Fruit fly (Drosophila melanogaster): Measurements from ENCODE around the gene vn.

The vn gene

DNA sequence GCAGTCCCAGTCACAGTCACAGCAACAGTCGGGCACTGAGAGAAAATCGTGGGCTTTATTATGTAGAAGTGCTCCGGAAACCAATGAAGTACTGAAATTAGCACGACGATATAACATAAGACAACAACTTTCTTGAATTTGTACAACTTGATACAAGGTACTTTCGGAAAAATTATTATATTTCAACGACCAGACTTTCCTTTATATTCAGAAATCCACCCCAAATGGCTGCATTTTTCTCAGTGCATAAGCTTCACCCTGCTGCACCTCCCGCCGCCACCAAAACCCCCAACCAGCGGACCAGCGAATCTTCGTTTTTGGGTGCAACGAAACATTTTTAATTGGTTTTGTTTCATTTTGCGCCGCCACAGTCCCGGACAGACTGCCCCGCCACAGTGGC lies 17.5 kb upstream of the vn start:
- TF ChIP-seq toe (GFP tag; optimal IDR thresholded peaks at IDR 0.05) (no peak), CG11617 (GFP tag; optimal IDR thresholded peaks at IDR 0.05) (no peak)

DNA sequence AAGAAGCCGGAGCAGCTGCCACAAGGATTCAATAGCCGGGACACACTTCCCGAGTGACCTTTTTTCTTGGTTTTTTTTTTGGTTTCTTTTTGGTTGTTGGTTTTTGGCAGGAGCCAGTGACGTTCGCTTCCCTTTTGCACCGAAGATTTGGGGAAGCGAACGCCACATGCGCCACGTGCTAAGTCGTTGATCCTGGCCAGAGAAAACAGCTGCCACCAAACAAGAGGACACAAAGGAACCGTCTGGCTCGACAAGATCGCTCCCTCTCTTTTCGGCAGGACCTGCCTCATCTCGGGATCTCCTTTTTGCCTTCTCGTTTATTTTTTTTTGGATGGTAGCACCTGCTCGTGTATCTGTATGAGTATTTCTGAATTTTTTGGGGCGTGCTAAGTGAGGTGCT lies 13.6 kb upstream of the vn start:
- TF ChIP-seq bab1 (GFP tag; optimal IDR thresholded peaks at IDR 0.05) (no peak), pad (GFP tag; optimal IDR thresholded peaks at IDR 0.05) (no peak), CG12768 (GFP tag; optimal IDR thresholded peaks at IDR 0.05) (no peak), CG7045 (GFP tag; optimal IDR thresholded peaks at IDR 0.05) (no peak), cnc (optimal IDR thresholded peaks at IDR 0.05) (no peak), ovo (GFP tag; optimal IDR thresholded peaks at IDR 0.05) (no peak), Clk (GFP tag; optimal IDR thresholded peaks at IDR 0.05) (no peak), Mnt (GFP tag; optimal IDR thresholded peaks at IDR 0.05) (no peak), kay (GFP tag; ENCODE audit: borderline replicate concordance) (no peak), cic (GFP tag; optimal IDR thresholded peaks at IDR 0.05) (no peak), CG5204 (GFP tag; optimal IDR thresholded peaks at IDR 0.05) (no peak), CG11617 (GFP tag; optimal IDR thresholded peaks at IDR 0.05) (no peak), CG14711 (tag; optimal IDR thresholded peaks at IDR 0.05) (no peak), CG7101 (tag; optimal IDR thresholded peaks at IDR 0.05) (no peak), Hr96 (GFP tag; optimal IDR thresholded peaks at IDR 0.05) (no peak), Crg-1 (GFP tag; optimal IDR thresholded peaks at IDR 0.05) (no peak), toe (GFP tag; optimal IDR thresholded peaks at IDR 0.05) (no peak)

DNA sequence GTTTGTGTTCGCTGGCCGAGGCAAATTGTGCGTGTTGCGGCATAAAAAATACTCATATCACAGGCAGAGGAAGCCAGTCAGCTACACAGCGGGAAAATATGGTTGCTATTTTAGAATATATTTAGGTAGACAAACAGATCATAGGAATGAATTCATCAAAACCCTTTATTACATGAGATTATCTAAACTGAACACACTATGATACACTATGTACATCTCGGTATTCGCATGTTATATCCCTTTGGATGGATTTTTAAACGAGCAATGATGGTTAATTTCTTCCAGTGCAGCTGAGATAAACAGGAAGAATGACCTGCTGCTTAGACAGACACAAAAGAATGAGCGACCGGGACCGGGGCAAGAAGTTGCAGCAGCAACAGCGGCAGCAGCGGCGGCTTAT lies 11.5 kb upstream of the vn start:
- TF ChIP-seq Hr96 (GFP tag; optimal IDR thresholded peaks at IDR 0.05) = no peak
- TF ChIP-seq kay (GFP tag; ENCODE audit: borderline replicate concordance) = no peak
- TF ChIP-seq CG5204 (GFP tag; optimal IDR thresholded peaks at IDR 0.05) = no peak
- no peak for TF ChIP-seq CG7101 (tag; optimal IDR thresholded peaks at IDR 0.05)
- no peak for TF ChIP-seq CG7045 (GFP tag; optimal IDR thresholded peaks at IDR 0.05)
- TF ChIP-seq CG14711 (tag; optimal IDR thresholded peaks at IDR 0.05) = no peak
- TF ChIP-seq CG11617 (GFP tag; optimal IDR thresholded peaks at IDR 0.05) = no peak
- TF ChIP-seq CG12768 (GFP tag; optimal IDR thresholded peaks at IDR 0.05) = no peak
- no peak for TF ChIP-seq cnc (optimal IDR thresholded peaks at IDR 0.05)
- no peak for TF ChIP-seq Mnt (GFP tag; optimal IDR thresholded peaks at IDR 0.05)

DNA sequence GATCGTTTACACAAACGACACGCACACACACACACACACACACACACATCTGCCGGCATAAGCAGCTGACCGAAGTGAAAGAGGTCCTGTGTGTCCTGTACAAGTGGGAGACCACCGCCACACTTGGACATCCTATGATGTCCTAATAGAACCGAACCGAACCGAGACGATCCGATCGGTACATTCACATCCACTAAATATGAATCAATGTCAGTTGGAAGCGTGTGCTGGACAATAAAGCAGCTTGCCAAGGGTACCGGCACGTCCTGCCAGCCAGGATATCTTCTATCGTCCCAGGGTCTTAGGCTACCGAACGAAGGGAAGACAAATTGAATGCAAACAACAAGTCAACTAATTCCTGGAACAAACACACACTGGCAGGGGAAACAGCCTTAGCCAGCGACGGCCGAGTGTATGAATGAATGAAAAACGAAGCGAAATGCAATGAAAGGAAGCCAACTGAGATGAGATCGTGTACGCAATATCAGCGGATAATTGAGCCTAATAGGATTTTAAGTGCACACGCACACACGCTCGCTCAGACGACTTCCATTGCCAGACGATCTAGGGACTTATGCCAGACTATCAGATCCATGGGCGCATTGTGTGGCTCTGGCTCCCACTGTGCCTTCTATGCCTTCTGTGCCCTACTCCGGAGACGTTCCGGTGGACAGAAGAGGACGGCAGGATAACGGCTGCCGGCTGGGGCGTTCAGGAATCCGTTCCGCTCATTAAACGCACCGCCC lies 10.8 kb upstream of the vn start:
- no peak for TF ChIP-seq CG7045 (GFP tag; optimal IDR thresholded peaks at IDR 0.05)
- no peak for TF ChIP-seq CG33017 (tag; optimal IDR thresholded peaks at IDR 0.05)
- no peak for TF ChIP-seq CG7101 (tag; optimal IDR thresholded peaks at IDR 0.05)
- no peak for TF ChIP-seq ovo (GFP tag; optimal IDR thresholded peaks at IDR 0.05)
- no peak for TF ChIP-seq CG12768 (GFP tag; optimal IDR thresholded peaks at IDR 0.05)
- no peak for TF ChIP-seq tj (GFP tag; optimal IDR thresholded peaks at IDR 0.05)
- TF ChIP-seq Mnt (GFP tag; optimal IDR thresholded peaks at IDR 0.05) = no peak
- TF ChIP-seq cic (GFP tag; optimal IDR thresholded peaks at IDR 0.05) = no peak
- TF ChIP-seq Clk (GFP tag; optimal IDR thresholded peaks at IDR 0.05) = no peak
- TF ChIP-seq CG11617 (GFP tag; optimal IDR thresholded peaks at IDR 0.05) = no peak
- no peak for TF ChIP-seq cnc (optimal IDR thresholded peaks at IDR 0.05)
- no peak for TF ChIP-seq kay (GFP tag; ENCODE audit: borderline replicate concordance)
- TF ChIP-seq CG14711 (tag; optimal IDR thresholded peaks at IDR 0.05) = no peak

DNA sequence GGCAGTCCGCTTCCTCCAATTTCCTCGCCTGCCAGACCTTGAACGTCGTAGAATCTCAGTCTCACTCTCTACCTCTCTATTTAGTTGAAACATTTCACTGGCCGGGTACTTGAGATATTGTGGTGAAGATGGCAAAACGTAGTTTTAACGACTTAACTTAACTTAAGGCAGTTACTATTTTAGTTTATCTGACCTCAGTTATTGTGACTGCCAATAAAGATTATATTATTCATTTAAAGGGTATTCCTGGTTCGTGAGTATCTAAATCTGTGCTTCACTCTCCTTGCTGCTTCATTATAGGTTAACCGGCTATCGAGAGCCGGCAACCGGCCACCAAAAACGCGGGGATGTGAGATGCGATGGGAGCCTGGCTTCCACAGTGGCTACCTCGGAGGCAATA lies 9.6 kb upstream of the vn start:
- no peak for TF ChIP-seq ovo (GFP tag; optimal IDR thresholded peaks at IDR 0.05)
- TF ChIP-seq CG14711 (tag; optimal IDR thresholded peaks at IDR 0.05) = no peak
- TF ChIP-seq Hr96 (GFP tag; optimal IDR thresholded peaks at IDR 0.05) = no peak
- no peak for TF ChIP-seq CG7045 (GFP tag; optimal IDR thresholded peaks at IDR 0.05)
- TF ChIP-seq pad (GFP tag; optimal IDR thresholded peaks at IDR 0.05) = no peak
- no peak for TF ChIP-seq Crg-1 (GFP tag; optimal IDR thresholded peaks at IDR 0.05)
- TF ChIP-seq kay (GFP tag; ENCODE audit: borderline replicate concordance) = no peak
- TF ChIP-seq CG33017 (tag; optimal IDR thresholded peaks at IDR 0.05) = no peak
- no peak for TF ChIP-seq CG5204 (GFP tag; optimal IDR thresholded peaks at IDR 0.05)
- TF ChIP-seq cic (GFP tag; optimal IDR thresholded peaks at IDR 0.05) = no peak
- TF ChIP-seq CG1620 (GFP tag; optimal IDR thresholded peaks at IDR 0.05) = no peak
- no peak for TF ChIP-seq Mnt (GFP tag; optimal IDR thresholded peaks at IDR 0.05)
- no peak for TF ChIP-seq tj (GFP tag; optimal IDR thresholded peaks at IDR 0.05)
- no peak for TF ChIP-seq CG12768 (GFP tag; optimal IDR thresholded peaks at IDR 0.05)
- TF ChIP-seq cnc (optimal IDR thresholded peaks at IDR 0.05) = no peak
- no peak for TF ChIP-seq CG11617 (GFP tag; optimal IDR thresholded peaks at IDR 0.05)
- TF ChIP-seq CG7101 (tag; optimal IDR thresholded peaks at IDR 0.05) = no peak
- no peak for TF ChIP-seq toe (GFP tag; optimal IDR thresholded peaks at IDR 0.05)
- TF ChIP-seq bab1 (GFP tag; optimal IDR thresholded peaks at IDR 0.05) = no peak

DNA sequence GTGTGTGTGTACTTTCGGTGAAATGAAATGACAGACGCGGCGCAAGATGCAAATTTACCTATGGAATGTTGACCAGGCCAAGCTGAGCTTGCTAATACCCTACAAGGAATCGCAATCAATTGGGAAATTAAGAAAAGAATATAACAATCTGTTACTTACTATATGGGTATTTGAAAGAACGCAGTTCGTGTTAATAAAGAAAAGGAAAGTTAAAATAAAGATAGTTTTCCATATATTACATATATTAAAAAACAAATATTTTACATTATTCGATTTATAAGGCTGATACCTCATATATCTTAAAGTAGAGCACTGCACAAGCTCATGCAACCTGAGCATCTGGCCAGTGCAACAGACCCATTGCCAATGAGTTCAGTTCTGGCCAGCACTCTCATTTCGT lies 6.2 kb upstream of the vn start:
- TF ChIP-seq CG7101 (tag; optimal IDR thresholded peaks at IDR 0.05) = no peak
- TF ChIP-seq ovo (GFP tag; optimal IDR thresholded peaks at IDR 0.05) = no peak
- no peak for TF ChIP-seq CG5204 (GFP tag; optimal IDR thresholded peaks at IDR 0.05)
- TF ChIP-seq toe (GFP tag; optimal IDR thresholded peaks at IDR 0.05) = no peak
- no peak for TF ChIP-seq cic (GFP tag; optimal IDR thresholded peaks at IDR 0.05)
- no peak for TF ChIP-seq CG7045 (GFP tag; optimal IDR thresholded peaks at IDR 0.05)
- TF ChIP-seq Clk (GFP tag; optimal IDR thresholded peaks at IDR 0.05) = no peak
- no peak for TF ChIP-seq CG33017 (tag; optimal IDR thresholded peaks at IDR 0.05)
- TF ChIP-seq CG14711 (tag; optimal IDR thresholded peaks at IDR 0.05) = no peak
- TF ChIP-seq bab1 (GFP tag; optimal IDR thresholded peaks at IDR 0.05) = no peak
- no peak for TF ChIP-seq pad (GFP tag; optimal IDR thresholded peaks at IDR 0.05)
- no peak for TF ChIP-seq CG11617 (GFP tag; optimal IDR thresholded peaks at IDR 0.05)
- no peak for TF ChIP-seq Hr96 (GFP tag; optimal IDR thresholded peaks at IDR 0.05)
- TF ChIP-seq kay (GFP tag; ENCODE audit: borderline replicate concordance) = no peak
- no peak for TF ChIP-seq CG12768 (GFP tag; optimal IDR thresholded peaks at IDR 0.05)
- TF ChIP-seq CG1620 (GFP tag; optimal IDR thresholded peaks at IDR 0.05) = no peak
- TF ChIP-seq tj (GFP tag; optimal IDR thresholded peaks at IDR 0.05) = no peak
- no peak for TF ChIP-seq Crg-1 (GFP tag; optimal IDR thresholded peaks at IDR 0.05)
- TF ChIP-seq cnc (optimal IDR thresholded peaks at IDR 0.05) = no peak
- no peak for TF ChIP-seq Mnt (GFP tag; optimal IDR thresholded peaks at IDR 0.05)
